Fruit fly (Drosophila melanogaster) whole organism, embryonic: ENCODE data around the gene r2d2.

Source experiments
- Aef1 ChIP-seq: fragments of 200-800 bp; sonication (Bioruptor generic); IDR thresholded peaks from 3 replicates; pipeline ENCODE4 v1.3.6; 2022; ENCODE audit warnings: missing biosample characterization, missing genetic modification characterization
- CG10979 ChIP-seq: fragments of 200-800 bp; sonication (Bioruptor generic); optimal IDR thresholded peaks from 2 replicates; lab custom pipeline; 2018; ENCODE audit warnings: missing biosample characterization, mild to moderate bottlenecking, missing genetic modification characterization, moderate library complexity
- CG11560 ChIP-seq: fragments of 200-800 bp; sonication (Bioruptor generic); IDR thresholded peaks from 3 replicates; pipeline ENCODE4 v1.3.6; 2022; ENCODE audit warnings: missing biosample characterization, missing genetic modification characterization
- CG12071 ChIP-seq: fragments of 200-800 bp; sonication (Bioruptor generic); optimal IDR thresholded peaks from 3 replicates; lab custom pipeline; 2018; ENCODE audit warnings: missing biosample characterization, mild to moderate bottlenecking, missing genetic modification characterization
- CG13296 ChIP-seq: fragments of 200-800 bp; sonication (Bioruptor generic); optimal IDR thresholded peaks from 3 replicates; lab custom pipeline; 2018; ENCODE audit warnings: missing biosample characterization, mild to moderate bottlenecking, missing genetic modification characterization
- CG1647 ChIP-seq: fragments of 200-800 bp; sonication (Bioruptor generic); optimal IDR thresholded peaks from 3 replicates; lab custom pipeline; 2016; ENCODE audit warnings: missing biosample characterization, missing genetic modification characterization
- CG32767 ChIP-seq: fragments of 200-800 bp; sonication (Bioruptor generic); IDR thresholded peaks from 2 replicates; pipeline ENCODE4 v1.3.6; 2022; ENCODE audit warnings: missing biosample characterization, missing genetic modification characterization
- CG42726 ChIP-seq: fragments of 200-800 bp; sonication (Bioruptor generic); IDR thresholded peaks from 2 replicates; pipeline ENCODE4 v1.3.6; 2022; ENCODE audit warnings: missing biosample characterization, missing genetic modification characterization; ENCODE audit not compliant: partially characterized antibody
- CG5180 ChIP-seq: fragments of 200-800 bp; sonication (Bioruptor generic); optimal IDR thresholded peaks from 3 replicates; lab custom pipeline; 2017; ENCODE audit warnings: missing biosample characterization, missing genetic modification characterization, mild to moderate bottlenecking, moderate library complexity, missing genetic modification reagents
- CG9817 ChIP-seq: fragments of 200-800 bp; sonication (Bioruptor generic); optimal IDR thresholded peaks from 2 replicates; lab custom pipeline; 2018; ENCODE audit warnings: missing biosample characterization, mild to moderate bottlenecking, missing genetic modification characterization, moderate library complexity
- CTCF ChIP-seq: fragments of 200-800 bp; sonication (Bioruptor generic); optimal IDR thresholded peaks from 2 replicates; lab custom pipeline; 2017; ENCODE audit warnings: missing biosample characterization, mild to moderate bottlenecking, missing genetic modification characterization, moderate library complexity
- D ChIP-seq, 2 experiments: fragments of 200-800 bp in 1 of 2; fragments of >200 bp in 1 of 2; sonication (Bioruptor generic) in 1 of 2; optimal IDR thresholded peaks; 2 replicates in 1 of 2; 3 replicates in 1 of 2; lab custom pipeline; 2017; ENCODE audit warnings: mild to moderate bottlenecking in 1 of 2, missing biosample characterization in 1 of 2, missing genetic modification characterization in 1 of 2, missing genetic modification reagents in 1 of 2
- Eip74EF ChIP-seq, 2 experiments: fragments of 200-800 bp in 1 of 2; fragments of >200 bp in 1 of 2; sonication (Bioruptor generic) in 1 of 2; optimal IDR thresholded peaks; 2 replicates each; lab custom pipeline; 2017 to 2019; ENCODE audit warnings: missing biosample characterization in 2 of 2, missing genetic modification characterization in 2 of 2, mild to moderate bottlenecking in 1 of 2, moderate library complexity in 1 of 2
- HLH4C ChIP-seq: fragments of 200-800 bp; sonication (Bioruptor generic); IDR thresholded peaks from 3 replicates; pipeline ENCODE4 v1.3.6; 2022; ENCODE audit warnings: missing biosample characterization, missing genetic modification characterization; ENCODE audit not compliant: partially characterized antibody
- Hmr ChIP-seq: fragments of 200-800 bp; sonication (Bioruptor generic); optimal IDR thresholded peaks from 3 replicates; lab custom pipeline; 2017; ENCODE audit warnings: mild to moderate bottlenecking, missing biosample characterization, missing genetic modification reagents, missing genetic modification characterization
- Hr78 ChIP-seq, 2 experiments: fragments of 200-800 bp in 1 of 2; fragments of >200 bp in 1 of 2; sonication (Bioruptor generic) in 1 of 2; optimal IDR thresholded peaks; 2 replicates each; lab custom pipeline; 2017 to 2019; ENCODE audit warnings: missing biosample characterization in 2 of 2, missing genetic modification characterization in 2 of 2, mild to moderate bottlenecking in 1 of 2, moderate library complexity in 1 of 2
- MTF-1 ChIP-seq: fragments of 200-800 bp; sonication (Bioruptor generic); optimal IDR thresholded peaks from 2 replicates; lab custom pipeline; 2018; ENCODE audit warnings: missing biosample characterization, mild to moderate bottlenecking, missing genetic modification characterization, borderline replicate concordance
- Opbp ChIP-seq: fragments of 200-800 bp; sonication (Bioruptor generic); IDR thresholded peaks from 3 replicates; pipeline ENCODE4 v1.3.6; 2022; ENCODE audit warnings: missing biosample characterization, missing genetic modification characterization; ENCODE audit not compliant: partially characterized antibody
- Pdp1 ChIP-seq, 2 experiments: fragments of 200-800 bp; sonication (Bioruptor generic); optimal IDR thresholded peaks; 3 replicates each; lab custom pipeline; 2016; ENCODE audit warnings: missing biosample characterization in 2 of 2, missing genetic modification characterization in 2 of 2, mild to moderate bottlenecking in 1 of 2, moderate library complexity in 1 of 2
- Xrp1 ChIP-seq: fragments of 200-800 bp; sonication (Bioruptor generic); IDR thresholded peaks from 2 replicates; pipeline ENCODE4 v1.3.6; 2022; ENCODE audit warnings: missing biosample characterization, missing genetic modification characterization
- ap ChIP-seq: fragments of 200-800 bp; sonication (Bioruptor generic); IDR thresholded peaks from 2 replicates; pipeline ENCODE4 v1.3.6; 2022; ENCODE audit warnings: missing biosample characterization, missing genetic modification characterization
- bigmax ChIP-seq: fragments of 200-800 bp; sonication (Bioruptor generic); optimal IDR thresholded peaks from 2 replicates; lab custom pipeline; 2018; ENCODE audit warnings: missing biosample characterization, mild to moderate bottlenecking, missing genetic modification characterization
- chinmo ChIP-seq: fragments of 200-800 bp; sonication (Bioruptor generic); IDR thresholded peaks from 4 replicates; pipeline ENCODE4 v1.3.6; 2022; ENCODE audit warnings: missing biosample characterization, missing genetic modification characterization; ENCODE audit not compliant: partially characterized antibody
- croc ChIP-seq: fragments of 200-800 bp; sonication (Bioruptor generic); conservative IDR thresholded peaks from 3 replicates; pipeline ENCODE4 v1.3.6; 2022; ENCODE audit warnings: missing biosample characterization, missing genetic modification characterization
- crol ChIP-seq: fragments of 200-800 bp; sonication (Bioruptor generic); IDR thresholded peaks from 2 replicates; pipeline ENCODE4 v1.3.6; 2022; ENCODE audit warnings: missing biosample characterization, missing genetic modification characterization
- ems ChIP-seq: fragments of 200-800 bp; sonication (Bioruptor generic); optimal IDR thresholded peaks from 3 replicates; lab custom pipeline; 2016; ENCODE audit warnings: missing biosample characterization, missing genetic modification characterization
- ewg ChIP-seq: fragments of 200-800 bp; sonication (Bioruptor generic); optimal IDR thresholded peaks from 3 replicates; lab custom pipeline; 2017; ENCODE audit warnings: mild to moderate bottlenecking, missing biosample characterization, missing genetic modification reagents, missing genetic modification characterization
- exex ChIP-seq: fragments of 200-800 bp; sonication (Bioruptor generic); optimal IDR thresholded peaks from 4 replicates; lab custom pipeline; 2018; ENCODE audit warnings: missing biosample characterization, mild to moderate bottlenecking, missing genetic modification characterization, moderate library complexity
- fd64A ChIP-seq: fragments of 200-800 bp; sonication (Bioruptor generic); optimal IDR thresholded peaks from 3 replicates; lab custom pipeline; 2018; ENCODE audit warnings: missing biosample characterization, mild to moderate bottlenecking, missing genetic modification characterization
- gfzf ChIP-seq: fragments of 200-800 bp; sonication (Bioruptor generic); optimal IDR thresholded peaks from 2 replicates; lab custom pipeline; 2016; ENCODE audit warnings: missing biosample characterization, mild to moderate bottlenecking, missing genetic modification characterization, moderate library complexity
- kah ChIP-seq: fragments of 200-800 bp; sonication (Bioruptor generic); optimal IDR thresholded peaks from 2 replicates; lab custom pipeline; 2018; ENCODE audit warnings: missing biosample characterization, mild to moderate bottlenecking, missing genetic modification characterization
- lab ChIP-seq: fragments of 200-800 bp; sonication (Bioruptor generic); optimal IDR thresholded peaks from 3 replicates; lab custom pipeline; 2017; ENCODE audit warnings: missing biosample characterization, missing genetic modification characterization, mild to moderate bottlenecking, moderate library complexity, missing genetic modification reagents
- mirr ChIP-seq: fragments of 200-800 bp; sonication (Bioruptor generic); optimal IDR thresholded peaks from 3 replicates; lab custom pipeline; 2018; ENCODE audit warnings: missing biosample characterization, mild to moderate bottlenecking, missing genetic modification characterization
- nom ChIP-seq: fragments of 200-800 bp; sonication (Bioruptor generic); optimal IDR thresholded peaks from 2 replicates; lab custom pipeline; 2017; ENCODE audit warnings: missing biosample characterization, missing genetic modification characterization, mild to moderate bottlenecking, moderate library complexity, missing genetic modification reagents
- pnt ChIP-seq: fragments of 200-800 bp; sonication (Bioruptor generic); optimal IDR thresholded peaks from 3 replicates; lab custom pipeline; 2016; ENCODE audit warnings: missing biosample characterization, missing genetic modification characterization
- ro ChIP-seq: fragments of 200-800 bp; sonication (Bioruptor generic); IDR thresholded peaks from 2 replicates; pipeline ENCODE4 v1.3.6; 2022; ENCODE audit warnings: missing biosample characterization, missing genetic modification characterization
- salm ChIP-seq: fragments of 200-800 bp; sonication (Bioruptor generic); optimal IDR thresholded peaks from 2 replicates; lab custom pipeline; 2018; ENCODE audit warnings: missing biosample characterization, mild to moderate bottlenecking, missing genetic modification characterization
- sd ChIP-seq: fragments of 200-800 bp; sonication (Bioruptor generic); optimal IDR thresholded peaks from 3 replicates; lab custom pipeline; 2018; ENCODE audit warnings: missing biosample characterization, mild to moderate bottlenecking, missing genetic modification characterization, moderate library complexity
- sqz ChIP-seq: fragments of 200-800 bp; sonication (Bioruptor generic); optimal IDR thresholded peaks from 3 replicates; lab custom pipeline; 2018; ENCODE audit warnings: missing biosample characterization, mild to moderate bottlenecking, missing genetic modification characterization
- vvl ChIP-seq: fragments of 200-800 bp; sonication (Bioruptor generic); IDR thresholded peaks from 2 replicates; pipeline ENCODE4 v1.3.6; 2022; ENCODE audit warnings: missing biosample characterization, missing genetic modification characterization

Gene r2d2

dm6 chr2L:7788952-7789466, 10.9 kb upstream of the r2d2 start (continued):
- TF ChIP-seq HLH4C (GFP tag; lab: Robert Waterston, UW) (no peak), CG9817 (tag; lab: Kevin White, UChicago) (no peak), CG1647 (GFP tag; lab: Kevin White, UChicago) (no peak), CG5180 (GFP tag; lab: Kevin White, UChicago) (peak; percentile 6), MTF-1 (no peak), CG11560 (tag; lab: Robert Waterston, UW) (no peak), CG32767 (GFP tag; lab: Robert Waterston, UW) (no peak), ems (no peak), vvl (GFP tag; lab: Robert Waterston, UW) (no peak), mirr (GFP tag; lab: Kevin White, UChicago) (peak; percentile 82), CG13296 (GFP tag; lab: Kevin White, UChicago) (peak; percentile 27), sqz (GFP tag; lab: Kevin White, UChicago) (no peak), CG12071 (GFP tag; lab: Kevin White, UChicago) (no peak), crol (GFP tag; lab: Robert Waterston, UW) (no peak), chinmo (GFP tag; lab: Robert Waterston, UW) (no peak), ap (GFP tag; lab: Robert Waterston, UW) (no peak), kah (peak; percentile 9), pnt (GFP tag; lab: Kevin White, UChicago) (no peak), croc (GFP tag; lab: Robert Waterston, UW) (no peak), bigmax (no peak), gfzf (no peak), D (optimal IDR thresholded peaks at IDR 0.05; lab: Kevin White, UChicago) (no peak), D (GFP tag; optimal IDR thresholded peaks at IDR 0.05; lab: Kevin White, UChicago) (no peak), Xrp1 (GFP tag; lab: Robert Waterston, UW) (no peak), ewg (GFP tag; lab: Kevin White, UChicago) (no peak), CG10979 (tag; lab: Kevin White, UChicago) (no peak), Aef1 (no peak), CG42726 (no peak), CTCF (no peak), lab (GFP tag; lab: Kevin White, UChicago) (no peak), Hmr (no peak), nom (peak; percentile 55), exex (tag; lab: Kevin White, UChicago) (peak; percentile 31), Eip74EF (GFP tag; optimal IDR thresholded peaks at IDR 0.05; lab: Kevin White, UChicago) (peak in 1 of 2 experiments; percentile 54), fd64A (peak; percentile 16), ro (GFP tag; lab: Robert Waterston, UW) (no peak)

dm6 chr2L:7790081-7790447, 9.9 kb upstream of the r2d2 start:
- TF ChIP-seq sd (tag; lab: Kevin White, UChicago) (peak; percentile 19), Hr78 (GFP tag; optimal IDR thresholded peaks at IDR 0.05; lab: Kevin White, UChicago) (peak in 1 of 2 experiments; percentile 74), Opbp (GFP tag; lab: Robert Waterston, UW) (0 out of 3 replicates have a peak, but pooled peaks have one; percentile 37), salm (tag; lab: Kevin White, UChicago) (no peak), Pdp1 (GFP tag; optimal IDR thresholded peaks at IDR 0.05; lab: Kevin White, UChicago) (peak in 1 of 2 experiments; percentile 87)
